Worm (Caenorhabditis elegans) whole organism, midembryonic: ENCODE data around the gene scl-17.
"Not testable (repeated sequence)": the region's sequence is repeated elsewhere in the genome, so short reads cannot be mapped to it uniquely, and the experiment has no call there.

Experiments used
- T22C8.4 ChIP-seq: fragments of 200-800 bp; sonication (Bioruptor generic); IDR thresholded peaks from 2 replicates; pipeline ENCODE4 v1.3.6; 2022; ENCODE audit warnings: missing genetic modification characterization, missing compliant biosample characterization
- cog-1 ChIP-seq: sonication (generic microtip); optimal IDR thresholded peaks from 2 replicates; lab custom pipeline; 2016; ENCODE audit warnings: missing genetic modification characterization, missing compliant biosample characterization
- flt-1 ChIP-seq: fragments of 200-800 bp; sonication (Bioruptor generic); IDR thresholded peaks from 2 replicates; pipeline ENCODE4 v1.3.6; 2022; ENCODE audit warnings: missing genetic modification characterization, missing compliant biosample characterization
- klf-2 ChIP-seq: fragments of 200-800 bp; sonication (Bioruptor generic); conservative IDR thresholded peaks from 2 replicates; pipeline ENCODE4 v1.3.6; 2022; ENCODE audit warnings: missing genetic modification reagents, missing genetic modification characterization, missing compliant biosample characterization
- med-1 ChIP-seq: sonication (generic microtip); optimal IDR thresholded peaks from 2 replicates; lab custom pipeline; 2017; ENCODE audit warnings: missing genetic modification characterization, mild to moderate bottlenecking, missing compliant biosample characterization, antibody characterized with exemption, missing genetic modification reagents; ENCODE audit not compliant: insufficient read depth
- ref-1 ChIP-seq: fragments of 200-800 bp; sonication (Bioruptor generic); conservative IDR thresholded peaks from 2 replicates; pipeline ENCODE4 v1.3.6; 2022; ENCODE audit warnings: missing genetic modification reagents, missing genetic modification characterization, missing compliant biosample characterization
- tab-1 ChIP-seq: fragments of 200-800 bp; sonication (Bioruptor generic); IDR thresholded peaks from 2 replicates; pipeline ENCODE4 v1.3.6; 2022; ENCODE audit warnings: missing genetic modification characterization, missing compliant biosample characterization
- ztf-23 ChIP-seq: fragments of 200-800 bp; sonication (Bioruptor generic); IDR thresholded peaks from 2 replicates; pipeline ENCODE4 v1.3.6; 2022; ENCODE audit warnings: missing genetic modification reagents, missing genetic modification characterization, missing compliant biosample characterization
- ztf-29 ChIP-seq: fragments of 200-800 bp; sonication (Bioruptor generic); IDR thresholded peaks from 2 replicates; pipeline ENCODE4 v1.3.6; 2022; ENCODE audit warnings: missing genetic modification reagents, missing genetic modification characterization, missing compliant biosample characterization

scl-17 gene

ce11 chrII:1466448-1466847 lies 21.4 kb downstream of the scl-17 start, which contains the start of gene Y51H7C.13:
Gene Y51H7C.13 (minus strand): TSS chrII:1466548.
- no peak for TF ChIP-seq tab-1 (GFP tag; lab: Robert Waterston, UW)
- no peak for TF ChIP-seq cog-1 (tag; lab: Kevin White, UChicago)
- TF ChIP-seq ref-1 (GFP tag; lab: Robert Waterston, UW) = no peak
- no peak for TF ChIP-seq ztf-29 (GFP tag; lab: Robert Waterston, UW)
- no peak for TF ChIP-seq flt-1 (GFP tag; lab: Robert Waterston, UW)
- TF ChIP-seq klf-2 (GFP tag; lab: Robert Waterston, UW) = no peak
- no peak for TF ChIP-seq T22C8.4 (GFP tag; lab: Robert Waterston, UW)
- TF ChIP-seq ztf-23 = no peak
- no peak for TF ChIP-seq med-1

DNA sequence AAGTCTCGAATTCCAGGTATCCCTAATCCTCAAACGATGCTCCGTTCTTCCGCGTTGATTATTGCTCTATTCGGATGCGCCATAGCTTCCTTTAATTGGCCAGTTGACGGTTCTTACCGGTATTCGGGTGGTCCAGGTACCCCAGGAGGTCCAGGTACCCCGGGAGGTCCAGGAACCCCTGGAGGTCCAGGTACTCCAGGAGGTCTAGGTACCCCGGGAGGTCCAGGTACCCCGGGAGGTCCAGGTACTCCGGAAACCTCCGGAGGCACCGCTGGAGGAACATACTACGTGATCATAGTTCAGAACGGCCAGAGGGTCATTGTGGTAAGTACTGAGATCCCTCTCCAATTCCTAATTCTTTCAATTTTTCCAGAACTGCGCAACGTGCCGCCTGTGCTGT lies 22.7 kb downstream of the scl-17 start, which contains the start of gene Y51H7C.1:
Y51H7C.1 (plus strand) TSS at position 17 of the 400 bp plus-strand sequence.
- not testable (repeated sequence) for TF ChIP-seq med-1; flt-1 (GFP tag; lab: Robert Waterston, UW); T22C8.4 (GFP tag; lab: Robert Waterston, UW)

ce11 chrII:1470515-1470966 lies 25.5 kb downstream of the scl-17 start, which contains the start of gene H17B01.2:
Gene H17B01.2 (plus strand): TSS chrII:1470565.
- no peak for TF ChIP-seq ztf-29 (GFP tag; lab: Robert Waterston, UW)
- TF ChIP-seq ztf-23 = no peak
- no peak for TF ChIP-seq klf-2 (GFP tag; lab: Robert Waterston, UW)
- no peak for TF ChIP-seq ref-1 (GFP tag; lab: Robert Waterston, UW)

- TF ChIP-seq med-1 = no peak
Measured at ce11 chrII:1473481-1473880, 28.5 kb downstream of the scl-17 start, which contains the start of gene H17B01.5. Gene H17B01.5 (minus strand): TSS chrII:1473581.

DNA sequence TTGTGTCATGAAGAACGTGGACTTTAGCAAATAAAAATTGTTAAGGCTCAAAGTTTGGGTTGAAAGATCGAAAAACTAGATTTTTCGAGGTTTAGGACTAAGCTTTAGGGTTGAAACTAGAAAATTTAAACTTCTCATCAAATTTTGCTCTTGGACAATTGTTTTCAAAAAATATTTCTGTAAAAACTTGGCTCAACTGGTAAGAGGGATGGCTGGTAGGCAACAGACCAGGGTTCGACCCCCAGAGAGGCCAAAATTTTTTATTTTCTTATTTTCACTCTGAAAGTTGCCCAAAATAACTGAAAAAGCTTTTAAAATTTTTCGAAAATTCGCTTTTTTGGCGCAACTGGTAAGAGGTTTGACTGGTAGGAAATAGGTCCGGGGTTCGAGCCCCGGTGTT lies 29.8 kb downstream of the scl-17 start:
- TF ChIP-seq ztf-29 (GFP tag; lab: Robert Waterston, UW) = no peak
- TF ChIP-seq flt-1 (GFP tag; lab: Robert Waterston, UW) = no peak
- TF ChIP-seq T22C8.4 (GFP tag; lab: Robert Waterston, UW) = no peak
- TF ChIP-seq med-1 = no peak
- no peak for TF ChIP-seq ztf-23
- TF ChIP-seq ref-1 (GFP tag; lab: Robert Waterston, UW) = no peak
- TF ChIP-seq cog-1 (tag; lab: Kevin White, UChicago) = no peak

DNA sequence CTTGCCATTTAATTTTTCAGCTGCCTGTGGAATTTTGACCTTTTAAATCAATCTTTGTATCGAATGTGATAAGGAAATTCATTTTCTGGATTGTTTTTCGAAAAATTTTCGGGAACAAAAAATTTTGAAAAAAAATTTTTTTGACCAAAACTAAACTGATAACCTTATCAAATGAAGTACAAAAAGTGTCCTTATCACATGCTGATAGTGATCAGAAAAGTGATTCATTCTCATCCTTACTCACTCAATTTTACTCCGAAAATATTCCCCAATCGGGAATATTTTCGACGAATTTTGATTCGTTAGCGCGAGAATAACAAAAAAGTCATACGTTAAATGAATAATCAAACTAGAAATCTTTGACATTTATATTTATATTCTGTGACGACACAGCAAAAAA lies 30.3 kb downstream of the scl-17 start:
- TF ChIP-seq klf-2 (GFP tag; lab: Robert Waterston, UW) = no peak
- TF ChIP-seq flt-1 (GFP tag; lab: Robert Waterston, UW) = no peak
- no peak for TF ChIP-seq T22C8.4 (GFP tag; lab: Robert Waterston, UW)
- TF ChIP-seq tab-1 (GFP tag; lab: Robert Waterston, UW) = no peak

- no peak for TF ChIP-seq T22C8.4 (GFP tag; lab: Robert Waterston, UW)
Measured at ce11 chrII:1476016-1476415, 31.0 kb downstream of the scl-17 start.

DNA sequence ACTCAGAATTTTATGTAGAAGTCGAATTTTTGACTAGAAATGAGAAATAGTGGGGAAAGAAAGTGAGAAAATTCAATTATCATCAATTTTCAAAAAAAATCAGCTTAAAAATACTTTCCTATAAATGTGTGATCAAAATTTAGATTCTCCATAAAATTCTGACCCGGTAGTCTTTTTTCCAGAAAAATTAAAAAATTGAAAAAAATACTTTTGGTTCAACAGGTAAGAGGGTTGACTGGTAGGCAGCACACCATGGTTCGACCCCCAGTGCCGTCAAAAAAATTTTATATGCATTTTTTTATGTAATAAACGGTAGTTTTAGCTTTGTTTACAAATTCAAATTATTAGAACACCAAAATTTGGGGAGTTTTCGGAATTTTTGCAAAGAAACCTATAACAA lies 32.3 kb downstream of the scl-17 start:
- no peak for TF ChIP-seq tab-1 (GFP tag; lab: Robert Waterston, UW)
- no peak for TF ChIP-seq ztf-23
- TF ChIP-seq T22C8.4 (GFP tag; lab: Robert Waterston, UW) = no peak
- no peak for TF ChIP-seq med-1
- no peak for TF ChIP-seq ztf-29 (GFP tag; lab: Robert Waterston, UW)
- TF ChIP-seq klf-2 (GFP tag; lab: Robert Waterston, UW) = no peak
- no peak for TF ChIP-seq ref-1 (GFP tag; lab: Robert Waterston, UW)
- TF ChIP-seq cog-1 (tag; lab: Kevin White, UChicago) = no peak
- TF ChIP-seq flt-1 (GFP tag; lab: Robert Waterston, UW) = no peak

DNA sequence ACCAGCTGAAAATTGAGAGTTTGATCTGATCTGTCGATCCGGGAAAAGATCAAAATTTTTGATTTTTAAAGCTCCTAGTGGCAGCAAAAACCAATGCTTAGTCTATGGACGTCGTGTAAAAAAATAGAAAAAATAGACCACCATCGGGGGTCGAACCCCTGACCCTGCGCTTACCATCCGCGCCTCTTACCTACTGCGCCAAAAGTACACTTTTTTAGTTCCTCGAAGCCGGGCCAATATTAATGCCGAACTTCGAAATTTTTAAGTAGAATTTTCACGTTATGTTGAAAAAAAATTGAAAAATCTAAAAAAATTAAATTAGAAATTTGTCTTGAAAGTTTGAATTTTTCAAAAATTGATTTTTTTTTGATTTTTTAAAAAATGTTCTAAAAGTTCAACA lies 33.0 kb downstream of the scl-17 start:
- TF ChIP-seq ztf-23 (no peak), tab-1 (GFP tag; lab: Robert Waterston, UW) (no peak), klf-2 (GFP tag; lab: Robert Waterston, UW) (no peak), T22C8.4 (GFP tag; lab: Robert Waterston, UW) (no peak), flt-1 (GFP tag; lab: Robert Waterston, UW) (no peak), ztf-29 (GFP tag; lab: Robert Waterston, UW) (no peak), ref-1 (GFP tag; lab: Robert Waterston, UW) (no peak), med-1 (no peak), cog-1 (tag; lab: Kevin White, UChicago) (no peak)

ce11 chrII:1478522-1478921 lies 33.5 kb downstream of the scl-17 start:
- no peak for TF ChIP-seq ztf-29 (GFP tag; lab: Robert Waterston, UW)

- TF ChIP-seq ztf-23 = no peak
Measured at ce11 chrII:1481660-1482059, 36.6 kb downstream of the scl-17 start.

DNA sequence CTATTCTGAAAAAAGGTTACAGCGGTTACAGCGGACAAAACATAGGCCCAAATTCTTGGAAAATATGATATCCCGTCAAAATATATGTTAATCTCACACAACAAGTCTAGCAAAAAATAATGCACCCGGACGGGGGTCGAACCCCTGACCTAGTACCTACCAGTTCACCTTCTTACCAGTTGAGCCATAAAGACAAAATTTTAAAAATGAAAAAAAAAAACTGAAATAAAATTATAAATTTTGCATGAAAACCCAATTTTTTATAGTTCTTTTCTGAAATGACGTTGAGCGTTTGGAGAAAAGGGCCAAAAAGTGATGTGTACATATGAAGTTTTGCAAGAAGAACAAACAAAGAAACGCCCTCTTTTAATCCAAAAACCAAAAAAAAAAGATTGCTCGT lies 37.4 kb downstream of the scl-17 start:
- TF ChIP-seq flt-1 (GFP tag; lab: Robert Waterston, UW) = no peak
- TF ChIP-seq T22C8.4 (GFP tag; lab: Robert Waterston, UW) = no peak
- TF ChIP-seq ztf-23 = no peak
- no peak for TF ChIP-seq tab-1 (GFP tag; lab: Robert Waterston, UW)
- TF ChIP-seq klf-2 (GFP tag; lab: Robert Waterston, UW) = no peak
- no peak for TF ChIP-seq med-1
- TF ChIP-seq ref-1 (GFP tag; lab: Robert Waterston, UW) = no peak
- no peak for TF ChIP-seq ztf-29 (GFP tag; lab: Robert Waterston, UW)
- TF ChIP-seq cog-1 (tag; lab: Kevin White, UChicago) = no peak
